Worm (Caenorhabditis elegans): ENCODE results near the gene R04B5.1.

Gene R04B5.1

ce11 chrV:10066769-10067168 lies 11.4 kb downstream of the R04B5.1 start, which contains the start of gene npr-39:
TSS of gene npr-39 (plus strand) at chrV:10067069.
- TF ChIP-seq him-1 (tag; optimal IDR thresholded peaks at IDR 0.05) (no peak), dao-5 (tag; optimal IDR thresholded peaks at IDR 0.05) (no peak), W03F9.2 (tag; optimal IDR thresholded peaks at IDR 0.05) (no peak)

ce11 chrV:10065679-10066078 lies 12.5 kb downstream of the R04B5.1 start:
- TF ChIP-seq dao-5 (tag; optimal IDR thresholded peaks at IDR 0.05): no peak
- TF ChIP-seq W03F9.2 (tag; optimal IDR thresholded peaks at IDR 0.05): no peak
- no peak for TF ChIP-seq him-1 (tag; optimal IDR thresholded peaks at IDR 0.05)

- no peak for TF ChIP-seq W03F9.2 (tag; optimal IDR thresholded peaks at IDR 0.05)
- TF ChIP-seq dao-5 (tag; optimal IDR thresholded peaks at IDR 0.05): no peak
- TF ChIP-seq him-1 (tag; optimal IDR thresholded peaks at IDR 0.05): no peak
Measured at ce11 chrV:10064221-10064620, 13.9 kb downstream of the R04B5.1 start, which contains the start of gene fipr-13. TSS of gene fipr-13 (plus strand) at chrV:10064521.

- no peak for TF ChIP-seq W03F9.2 (tag; optimal IDR thresholded peaks at IDR 0.05)
- TF ChIP-seq him-1 (tag; optimal IDR thresholded peaks at IDR 0.05): no peak
- no peak for TF ChIP-seq dao-5 (tag; optimal IDR thresholded peaks at IDR 0.05)
Measured at ce11 chrV:10060039-10060438, 18.1 kb downstream of the R04B5.1 start.

- no peak for TF ChIP-seq W03F9.2 (tag; optimal IDR thresholded peaks at IDR 0.05)
- TF ChIP-seq dao-5 (tag; optimal IDR thresholded peaks at IDR 0.05): no peak
- no peak for TF ChIP-seq him-1 (tag; optimal IDR thresholded peaks at IDR 0.05)
Measured at ce11 chrV:10058748-10059147, 19.4 kb downstream of the R04B5.1 start.

ce11 chrV:10054872-10055271 lies 23.3 kb downstream of the R04B5.1 start, which contains the start of gene yif-1:
TSS of gene yif-1 (minus strand) at chrV:10054913.
- TF ChIP-seq him-1 (tag; optimal IDR thresholded peaks at IDR 0.05): no peak
- TF ChIP-seq dao-5 (tag; optimal IDR thresholded peaks at IDR 0.05): no peak
- TF ChIP-seq W03F9.2 (tag; optimal IDR thresholded peaks at IDR 0.05): no peak

ce11 chrV:10051855-10052254 lies 26.3 kb downstream of the R04B5.1 start, which contains the start of gene str-118:
TSS of gene str-118 (plus strand) at chrV:10052155.
- TF ChIP-seq W03F9.2 (tag; optimal IDR thresholded peaks at IDR 0.05) (no peak), him-1 (tag; optimal IDR thresholded peaks at IDR 0.05) (no peak), dao-5 (tag; optimal IDR thresholded peaks at IDR 0.05) (no peak)

- TF ChIP-seq dao-5 (tag; optimal IDR thresholded peaks at IDR 0.05) (no peak), W03F9.2 (tag; optimal IDR thresholded peaks at IDR 0.05) (no peak)
Measured at ce11 chrV:10047189-10047588, 31.0 kb downstream of the R04B5.1 start.

- TF ChIP-seq him-1 (tag; optimal IDR thresholded peaks at IDR 0.05) (no peak), W03F9.2 (tag; optimal IDR thresholded peaks at IDR 0.05) (no peak), dao-5 (tag; optimal IDR thresholded peaks at IDR 0.05) (no peak)
Measured at ce11 chrV:10046503-10046902, 31.6 kb downstream of the R04B5.1 start.

ce11 chrV:10044735-10045134 lies 33.4 kb downstream of the R04B5.1 start:
- TF ChIP-seq him-1 (tag; optimal IDR thresholded peaks at IDR 0.05) (no peak), dao-5 (tag; optimal IDR thresholded peaks at IDR 0.05) (no peak), W03F9.2 (tag; optimal IDR thresholded peaks at IDR 0.05) (no peak)

ce11 chrV:10043234-10043796 lies 34.8 kb downstream of the R04B5.1 start, which contains the start of gene T06E8.8:
TSS of gene T06E8.8 (plus strand) at chrV:10043746.
- TF ChIP-seq W03F9.2 (tag; optimal IDR thresholded peaks at IDR 0.05) (no peak), him-1 (tag; optimal IDR thresholded peaks at IDR 0.05) (no peak), dao-5 (tag; optimal IDR thresholded peaks at IDR 0.05) (no peak)

- no peak for TF ChIP-seq dao-5 (tag; optimal IDR thresholded peaks at IDR 0.05)
- TF ChIP-seq him-1 (tag; optimal IDR thresholded peaks at IDR 0.05): peak; percentile 29
Measured at ce11 chrV:10042254-10042653, 35.9 kb downstream of the R04B5.1 start.

ce11 chrV:10041484-10041883 lies 36.7 kb downstream of the R04B5.1 start:
- TF ChIP-seq W03F9.2 (tag; optimal IDR thresholded peaks at IDR 0.05) (no peak), dao-5 (tag; optimal IDR thresholded peaks at IDR 0.05) (no peak), him-1 (tag; optimal IDR thresholded peaks at IDR 0.05) (no peak)

- peak; percentile 58 for TF ChIP-seq W03F9.2 (tag; optimal IDR thresholded peaks at IDR 0.05)
- no peak for TF ChIP-seq dao-5 (tag; optimal IDR thresholded peaks at IDR 0.05)
- TF ChIP-seq him-1 (tag; optimal IDR thresholded peaks at IDR 0.05): no peak
Measured at ce11 chrV:10039837-10040236, 38.3 kb downstream of the R04B5.1 start.

- no peak for TF ChIP-seq him-1 (tag; optimal IDR thresholded peaks at IDR 0.05)
- no peak for TF ChIP-seq W03F9.2 (tag; optimal IDR thresholded peaks at IDR 0.05)
- no peak for TF ChIP-seq dao-5 (tag; optimal IDR thresholded peaks at IDR 0.05)
Measured at ce11 chrV:10037040-10037439, 41.1 kb downstream of the R04B5.1 start, which contains the start of gene F57A8.1. TSS of gene F57A8.1 (plus strand) at chrV:10037340.
